In the genomic region with DNA sequence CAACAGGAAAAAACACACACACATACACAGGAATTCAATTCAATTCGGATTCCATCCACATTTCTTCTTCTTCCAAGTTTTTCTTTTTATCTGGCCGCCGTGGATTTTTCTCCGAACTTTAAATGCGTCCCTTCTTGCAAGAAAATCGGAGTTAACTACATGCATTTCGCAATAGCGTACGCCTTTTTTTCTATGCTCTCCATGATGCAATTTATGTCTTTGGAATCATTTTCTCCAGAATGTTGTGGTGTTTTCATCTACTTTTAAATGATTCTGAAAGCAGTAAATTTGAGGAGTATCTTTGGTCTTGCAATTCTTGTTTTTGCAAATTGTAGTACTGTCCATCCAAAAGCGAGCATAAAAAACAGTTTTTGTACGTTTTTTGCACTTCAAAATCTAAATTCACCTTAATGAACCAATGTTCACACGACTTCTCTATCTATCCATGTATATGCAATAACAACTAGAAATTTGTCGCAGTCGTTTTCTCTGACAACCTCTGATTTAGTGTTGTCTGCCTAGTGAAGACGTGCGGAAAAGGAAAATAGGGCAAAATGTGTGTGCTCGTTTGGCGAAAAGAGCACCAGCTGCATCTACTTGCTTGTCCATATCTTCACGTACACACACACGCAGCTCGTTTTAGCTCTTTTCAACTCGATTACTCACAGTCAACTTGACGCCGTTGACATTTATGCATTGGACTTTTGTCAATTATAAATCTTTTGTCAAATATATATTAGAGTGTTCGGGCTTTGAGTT, we compare ENCODE assay signal across 2 worm cellular contexts.
TF ChIP-seq lines count a peak whose summit lies in the region.

No protein-coding gene starts in this region.

TF ChIP-seq in whole organism, L1 larva, 84 proteins besides CTCF, POLR2A, EP300 and RAD21 (continued from another document):
- no peak for TF ChIP-seq egl-13 (tag; optimal IDR thresholded peaks at IDR 0.05; lab: Kevin White, UChicago)
- TF ChIP-seq xbp-1 (tag; optimal IDR thresholded peaks at IDR 0.05; lab: Kevin White, UChicago) = no peak
- TF ChIP-seq swsn-7 (tag; optimal IDR thresholded peaks at IDR 0.05; lab: Kevin White, UChicago) = no peak
- TF ChIP-seq zag-1 (tag; optimal IDR thresholded peaks at IDR 0.05; lab: Kevin White, UChicago) = no peak
- no peak for TF ChIP-seq lin-39 (tag; optimal IDR thresholded peaks at IDR 0.05; lab: Kevin White, UChicago)
- TF ChIP-seq egl-27 (tag; optimal IDR thresholded peaks at IDR 0.05; lab: Kevin White, UChicago) = no peak
- no peak for TF ChIP-seq ceh-63 (GFP tag; optimal IDR thresholded peaks at IDR 0.05; lab: Kevin White, UChicago)
- no peak for TF ChIP-seq nhr-84 (tag; optimal IDR thresholded peaks at IDR 0.05; lab: Kevin White, UChicago)
- no peak for TF ChIP-seq rnt-1 (tag; optimal IDR thresholded peaks at IDR 0.05; lab: Kevin White, UChicago)
- no peak for TF ChIP-seq fkh-10 (GFP tag; optimal IDR thresholded peaks at IDR 0.05; lab: Kevin White, UChicago)
- TF ChIP-seq unc-130 (tag; optimal IDR thresholded peaks at IDR 0.05; lab: Kevin White, UChicago) = no peak
- TF ChIP-seq pqm-1 (tag; optimal IDR thresholded peaks at IDR 0.05; lab: Kevin White, UChicago) = no peak
- TF ChIP-seq tbx-2 (tag; optimal IDR thresholded peaks at IDR 0.05; lab: Kevin White, UChicago) = no peak
- peak; percentile 24 for TF ChIP-seq nhr-85 (tag; lab: Kevin White, UChicago)
- TF ChIP-seq elt-3 (tag; optimal IDR thresholded peaks at IDR 0.05; lab: Kevin White, UChicago) = no peak
- peak in 1 of 3 experiments; percentile 20 for TF ChIP-seq ceh-82 (tag; optimal IDR thresholded peaks at IDR 0.05; lab: Kevin White, UChicago)
- no peak for TF ChIP-seq unc-30 (tag; optimal IDR thresholded peaks at IDR 0.05; lab: Kevin White, UChicago)
- no peak for TF ChIP-seq C16A3.4 (tag; optimal IDR thresholded peaks at IDR 0.05; lab: Kevin White, UChicago)
- TF ChIP-seq ama-1 (optimal IDR thresholded peaks at IDR 0.05; lab: Kevin White, UChicago) = no peak
- TF ChIP-seq pax-3 (tag; optimal IDR thresholded peaks at IDR 0.05; lab: Kevin White, UChicago) = no peak
- peak; percentile 36 for TF ChIP-seq lin-14 (GFP tag; optimal IDR thresholded peaks at IDR 0.05; lab: Kevin White, UChicago)
- TF ChIP-seq nhr-47 (tag; optimal IDR thresholded peaks at IDR 0.05; lab: Kevin White, UChicago) = no peak
- no peak for TF ChIP-seq ceh-8 (GFP tag; optimal IDR thresholded peaks at IDR 0.05; lab: Kevin White, UChicago)
- TF ChIP-seq sox-4 (tag; optimal IDR thresholded peaks at IDR 0.05; lab: Kevin White, UChicago) = no peak
- no peak for TF ChIP-seq ces-1 (GFP tag; optimal IDR thresholded peaks at IDR 0.05; lab: Kevin White, UChicago)
- no peak for TF ChIP-seq lir-3 (tag; optimal IDR thresholded peaks at IDR 0.05; lab: Kevin White, UChicago; ENCODE audit: poor library complexity)
- no peak for TF ChIP-seq dsc-1 (tag; optimal IDR thresholded peaks at IDR 0.05; lab: Kevin White, UChicago)
- no peak for TF ChIP-seq fos-1 (tag; optimal IDR thresholded peaks at IDR 0.05; lab: Kevin White, UChicago)
- TF ChIP-seq ztf-11 (tag; optimal IDR thresholded peaks at IDR 0.05; lab: Kevin White, UChicago) = no peak
- no peak for TF ChIP-seq elt-2 (tag; optimal IDR thresholded peaks at IDR 0.05; lab: Kevin White, UChicago)

TF ChIP-seq in whole organism, L4 larva, 104 proteins besides CTCF, POLR2A, EP300 and RAD21 (continued from another document):
- no peak for TF ChIP-seq T26A8.4 (GFP tag; IDR thresholded peaks at IDR 0.05; lab: Robert Waterston, UW)
- TF ChIP-seq saeg-2 (GFP tag; IDR thresholded peaks at IDR 0.05; lab: Robert Waterston, UW) = no peak
- TF ChIP-seq snpc-4 (tag; optimal IDR thresholded peaks at IDR 0.05; lab: Kevin White, UChicago) = no peak
- no peak for TF ChIP-seq T20F7.1 (GFP tag; optimal IDR thresholded peaks at IDR 0.05; lab: Kevin White, UChicago)
- TF ChIP-seq vab-7 (GFP tag; IDR thresholded peaks at IDR 0.05; lab: Robert Waterston, UW) = no peak
- no peak for TF ChIP-seq daf-19 (GFP tag; conservative IDR thresholded peaks at IDR 0.05; lab: Robert Waterston, UW)
- no peak for TF ChIP-seq spr-1 (tag; optimal IDR thresholded peaks at IDR 0.05; lab: Kevin White, UChicago)
- TF ChIP-seq madf-9 (GFP tag; conservative IDR thresholded peaks at IDR 0.05; lab: Robert Waterston, UW) = no peak
- TF ChIP-seq aha-1 (tag; lab: Kevin White, UChicago) = peak; percentile 100
- TF ChIP-seq rbr-2 (tag; optimal IDR thresholded peaks at IDR 0.05; lab: Kevin White, UChicago) = no peak
- TF ChIP-seq nhr-10 (tag; optimal IDR thresholded peaks at IDR 0.05; lab: Kevin White, UChicago) = no peak
- no peak for TF ChIP-seq ZK546.5 (tag; optimal IDR thresholded peaks at IDR 0.05; lab: Kevin White, UChicago)
- TF ChIP-seq zfp-2 (tag; optimal IDR thresholded peaks at IDR 0.05; lab: Kevin White, UChicago) = no peak
- no peak for TF ChIP-seq mxl-2 (GFP tag; conservative IDR thresholded peaks at IDR 0.05; lab: Robert Waterston, UW)
- TF ChIP-seq Y48G9A.11 (GFP tag; IDR thresholded peaks at IDR 0.05; lab: Robert Waterston, UW) = no peak
- TF ChIP-seq attf-4 (tag; optimal IDR thresholded peaks at IDR 0.05; lab: Kevin White, UChicago) = no peak
- TF ChIP-seq dve-1 (tag; optimal IDR thresholded peaks at IDR 0.05; lab: Kevin White, UChicago; ENCODE audit: insufficient read depth) = no peak
- TF ChIP-seq ceh-20 (GFP tag; IDR thresholded peaks at IDR 0.05; lab: Robert Waterston, UW) = no peak; the same call in 1 of the 2 replicates
- TF ChIP-seq hmg-1.1 (GFP tag; IDR thresholded peaks at IDR 0.05; lab: Robert Waterston, UW) = 0 out of 2 replicates have a peak, but pooled peaks have one; percentile 18
- no peak for TF ChIP-seq Y75B8A.6 (GFP tag; IDR thresholded peaks at IDR 0.05; lab: Robert Waterston, UW)
- TF ChIP-seq ama-1 (optimal IDR thresholded peaks at IDR 0.05; lab: Kevin White, UChicago) = no peak
- no peak for TF ChIP-seq dmd-6 (GFP tag; IDR thresholded peaks at IDR 0.05; lab: Robert Waterston, UW)
- TF ChIP-seq R02D3.7 (tag; optimal IDR thresholded peaks at IDR 0.05; lab: Kevin White, UChicago) = no peak
- no peak for TF ChIP-seq Y105C5A.15 (GFP tag; IDR thresholded peaks at IDR 0.05; lab: Robert Waterston, UW)
- TF ChIP-seq F44E2.7 (GFP tag; IDR thresholded peaks at IDR 0.05; lab: Robert Waterston, UW) = no peak
- no peak for TF ChIP-seq daf-16 (GFP tag; optimal IDR thresholded peaks at IDR 0.05; lab: Kevin White, UChicago)
- TF ChIP-seq daf-16 (tag; optimal IDR thresholded peaks at IDR 0.05; lab: Kevin White, UChicago) = no peak
- TF ChIP-seq pqm-1 (tag; optimal IDR thresholded peaks at IDR 0.05; lab: Kevin White, UChicago) = no peak
- no peak for TF ChIP-seq nhr-28 (tag; optimal IDR thresholded peaks at IDR 0.05; lab: Kevin White, UChicago)
